Worm (Caenorhabditis elegans): ENCODE data around the gene T27E4.1.

Gene T27E4.1

DNA sequence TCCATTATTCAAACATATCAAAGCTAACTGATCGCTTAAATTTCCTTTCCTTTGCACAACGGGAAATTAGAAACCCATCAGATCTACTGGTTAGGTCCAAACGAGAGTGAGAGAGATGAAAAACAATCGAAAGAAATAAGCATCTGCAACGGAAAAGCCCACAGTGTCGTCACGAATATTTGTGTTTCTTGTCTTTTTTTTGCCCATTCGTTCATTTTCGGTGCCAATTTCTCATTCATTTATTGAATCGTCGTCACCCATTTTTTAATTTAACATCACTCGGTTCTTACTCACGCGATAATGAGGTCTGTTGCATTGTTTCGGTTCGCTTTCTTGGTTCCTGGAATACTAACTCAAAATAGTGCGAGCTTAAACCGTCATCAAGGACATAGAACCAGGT, 32.0 kb downstream of the T27E4.1 start, which contains the start of gene F21C10.6:
Gene F21C10.6, plus strand, starts transcription at position 301 of the 400 bp plus-strand sequence.
- TF ChIP-seq him-1 (tag; optimal IDR thresholded peaks at IDR 0.05) (no peak), W03F9.2 (tag; optimal IDR thresholded peaks at IDR 0.05) (no peak), dao-5 (tag; optimal IDR thresholded peaks at IDR 0.05) (no peak)

ce11 chrV:9125345-9125744, 33.2 kb downstream of the T27E4.1 start, which contains the start of gene F21C10.5:
TSS of gene F21C10.5 (plus strand) at chrV:9125645.
- TF ChIP-seq him-1 (tag; optimal IDR thresholded peaks at IDR 0.05) (no peak), W03F9.2 (tag; optimal IDR thresholded peaks at IDR 0.05) (no peak), dao-5 (tag; optimal IDR thresholded peaks at IDR 0.05) (no peak)

ce11 chrV:9126316-9126715, 34.2 kb downstream of the T27E4.1 start, which contains the start of gene F21C10.4:
TSS of gene F21C10.4 (plus strand) at chrV:9126616.
- no peak for TF ChIP-seq W03F9.2 (tag; optimal IDR thresholded peaks at IDR 0.05)
- no peak for TF ChIP-seq dao-5 (tag; optimal IDR thresholded peaks at IDR 0.05)
- no peak for TF ChIP-seq him-1 (tag; optimal IDR thresholded peaks at IDR 0.05)

DNA sequence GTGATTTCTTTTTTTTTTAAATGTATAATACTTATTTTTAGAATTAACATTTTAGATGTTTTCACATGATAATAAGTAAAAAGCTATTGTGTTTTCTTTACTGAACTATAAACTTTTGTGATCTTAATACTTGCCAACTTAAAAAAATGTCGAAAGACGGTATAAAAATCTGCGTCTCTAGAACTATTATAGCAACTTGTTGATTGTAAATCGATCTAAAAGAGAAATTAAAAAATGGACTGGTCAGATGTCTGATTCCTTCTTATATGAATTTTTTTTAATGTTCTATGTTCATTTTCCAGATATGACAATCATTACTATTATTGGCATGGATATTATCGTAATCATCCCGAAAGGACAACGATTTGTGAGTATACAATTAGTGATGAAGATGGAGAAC, 35.6 kb downstream of the T27E4.1 start, which contains the start of gene F21C10.3:
Gene F21C10.3, plus strand, starts transcription at position 301 of the 400 bp plus-strand sequence.
- TF ChIP-seq dao-5 (tag; optimal IDR thresholded peaks at IDR 0.05) = no peak
- TF ChIP-seq him-1 (tag; optimal IDR thresholded peaks at IDR 0.05) = no peak
- TF ChIP-seq W03F9.2 (tag; optimal IDR thresholded peaks at IDR 0.05) = no peak

ce11 chrV:9128562-9128961, 36.4 kb downstream of the T27E4.1 start:
- TF ChIP-seq him-1 (tag; optimal IDR thresholded peaks at IDR 0.05) (peak; percentile 36), dao-5 (tag; optimal IDR thresholded peaks at IDR 0.05) (no peak)

DNA sequence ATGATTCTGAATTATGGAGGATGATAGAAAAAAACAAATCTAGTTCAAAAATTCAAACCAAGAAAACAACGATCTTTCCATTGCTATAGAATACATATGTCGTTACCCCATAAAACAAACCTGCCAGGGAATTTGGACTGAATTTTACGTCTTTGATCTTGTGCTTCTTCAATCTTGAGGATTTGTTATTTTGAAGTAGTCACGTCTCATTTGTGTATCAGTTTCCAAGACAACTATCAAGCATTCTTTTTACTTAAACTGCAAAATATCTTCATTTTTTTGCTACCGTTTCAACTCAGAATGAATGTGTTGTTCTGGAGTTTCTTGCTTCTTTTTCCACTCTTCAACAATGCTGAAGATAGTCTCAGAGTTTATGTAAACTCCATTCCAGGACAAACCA, 38.6 kb downstream of the T27E4.1 start, which contains the start of gene F21C10.19:
Gene F21C10.19, plus strand, starts transcription at position 301 of the 400 bp plus-strand sequence.
- TF ChIP-seq dao-5 (tag; optimal IDR thresholded peaks at IDR 0.05) = no peak

ce11 chrV:9132043-9132442, 39.9 kb downstream of the T27E4.1 start, which contains the start of gene F21C10.1:
TSS of gene F21C10.1 (plus strand) at chrV:9132343.
- no peak for TF ChIP-seq him-1 (tag; optimal IDR thresholded peaks at IDR 0.05)
- no peak for TF ChIP-seq dao-5 (tag; optimal IDR thresholded peaks at IDR 0.05)
- TF ChIP-seq W03F9.2 (tag; optimal IDR thresholded peaks at IDR 0.05) = no peak

- TF ChIP-seq W03F9.2 (tag; optimal IDR thresholded peaks at IDR 0.05) = no peak
- TF ChIP-seq him-1 (tag; optimal IDR thresholded peaks at IDR 0.05) = no peak
- no peak for TF ChIP-seq dao-5 (tag; optimal IDR thresholded peaks at IDR 0.05)
Observed at ce11 chrV:9133950-9134349, 41.8 kb downstream of the T27E4.1 start, which contains the start of gene B0222.1. TSS of gene B0222.1 (plus strand) at chrV:9134255.

DNA sequence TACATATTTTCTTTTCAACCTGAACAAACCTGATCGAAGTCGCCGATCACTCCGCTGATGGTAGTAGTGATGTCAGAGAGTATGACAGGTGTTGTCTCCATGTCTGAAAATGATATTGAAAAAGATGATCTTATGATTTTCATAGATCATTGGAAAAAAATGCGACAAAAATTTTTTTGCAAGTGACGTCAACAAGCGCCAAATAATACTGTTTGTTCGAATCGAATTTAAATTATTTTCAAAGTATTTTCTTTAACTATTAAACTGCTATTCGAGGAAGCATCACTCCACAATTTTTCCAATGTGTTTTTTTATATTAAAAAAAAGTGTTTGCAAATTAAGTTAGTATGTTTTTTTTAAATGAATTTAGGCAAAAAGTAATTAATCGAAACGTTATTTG, 45.5 kb downstream of the T27E4.1 start, which contains the start of gene pitr-2:
Gene pitr-2, minus strand, starts transcription at position 101 of the 400 bp plus-strand sequence.
- TF ChIP-seq dao-5 (tag; optimal IDR thresholded peaks at IDR 0.05) (no peak), him-1 (tag; optimal IDR thresholded peaks at IDR 0.05) (no peak)

- no peak for TF ChIP-seq dao-5 (tag; optimal IDR thresholded peaks at IDR 0.05)
- no peak for TF ChIP-seq W03F9.2 (tag; optimal IDR thresholded peaks at IDR 0.05)
- no peak for TF ChIP-seq him-1 (tag; optimal IDR thresholded peaks at IDR 0.05)
Observed at ce11 chrV:9141297-9141696, 49.2 kb downstream of the T27E4.1 start, which contains the start of gene pitr-3. TSS of gene pitr-3 (minus strand) at chrV:9141397.

- TF ChIP-seq him-1 (tag; optimal IDR thresholded peaks at IDR 0.05) (no peak), W03F9.2 (tag; optimal IDR thresholded peaks at IDR 0.05) (no peak), dao-5 (tag; optimal IDR thresholded peaks at IDR 0.05) (no peak)
Observed at ce11 chrV:9143896-9144295, 51.8 kb downstream of the T27E4.1 start.
